Worm (Caenorhabditis elegans) whole organism, young adult: ENCODE measurements around the gene nhr-282.

Experiments used
- B0019.2 ChIP-seq: fragments of 200-800 bp; sonication (Bioruptor generic); conservative IDR thresholded peaks from 2 replicates; pipeline ENCODE4 v1.3.6; 2022; ENCODE audit warnings: missing genetic modification reagents, missing genetic modification characterization, missing compliant biosample characterization
- B0261.1 ChIP-seq: sonication (generic microtip); optimal IDR thresholded peaks from 2 replicates; lab custom pipeline; 2016; ENCODE audit warnings: mild to moderate bottlenecking, missing genetic modification characterization, moderate library complexity, missing compliant biosample characterization
- C06A6.2 ChIP-seq: fragments of 200-800 bp; sonication (Bioruptor generic); conservative IDR thresholded peaks from 2 replicates; pipeline ENCODE4 v1.3.6; 2022; ENCODE audit warnings: missing genetic modification characterization, missing compliant biosample characterization
- F37B4.10 ChIP-seq: fragments of 200-800 bp; sonication (Bioruptor generic); IDR thresholded peaks from 2 replicates; pipeline ENCODE4 v1.3.6; 2022; ENCODE audit warnings: missing genetic modification characterization, missing compliant biosample characterization
- F49E8.2 ChIP-seq: sonication (generic microtip); optimal IDR thresholded peaks from 3 replicates; lab custom pipeline; 2017; ENCODE audit warnings: missing genetic modification characterization, mild to moderate bottlenecking, missing compliant biosample characterization, antibody characterized with exemption, moderate library complexity; ENCODE audit not compliant: insufficient read depth
- F57C9.4 ChIP-seq: sonication (generic microtip); optimal IDR thresholded peaks from 2 replicates; lab custom pipeline; 2017; ENCODE audit warnings: mild to moderate bottlenecking, missing genetic modification characterization, missing compliant biosample characterization
- Y53F4B.3 ChIP-seq: fragments of 200-800 bp; sonication (Bioruptor generic); IDR thresholded peaks from 2 replicates; pipeline ENCODE4 v1.3.6; 2022; ENCODE audit warnings: missing genetic modification reagents, missing genetic modification characterization, missing compliant biosample characterization
- Y56A3A.18 ChIP-seq: fragments of 200-800 bp; sonication (Bioruptor generic); IDR thresholded peaks from 2 replicates; pipeline ENCODE4 v1.3.6; 2022; ENCODE audit warnings: missing genetic modification reagents, missing genetic modification characterization, missing compliant biosample characterization
- ZK185.1 ChIP-seq: sonication (generic microtip); optimal IDR thresholded peaks from 2 replicates; lab custom pipeline; 2016; ENCODE audit warnings: mild to moderate bottlenecking, missing genetic modification characterization, missing compliant biosample characterization; ENCODE audit not compliant: poor library complexity, severe bottlenecking
- aptf-2 ChIP-seq: fragments of 200-800 bp; sonication (Bioruptor generic); conservative IDR thresholded peaks from 2 replicates; pipeline ENCODE4 v1.3.6; 2022; ENCODE audit warnings: missing genetic modification reagents, missing genetic modification characterization, missing compliant biosample characterization
- aptf-3 ChIP-seq: fragments of 200-800 bp; sonication (Bioruptor generic); IDR thresholded peaks from 2 replicates; pipeline ENCODE4 v1.3.6; 2022; ENCODE audit warnings: missing genetic modification characterization, missing compliant biosample characterization
- atf-7 ChIP-seq: sonication (generic microtip); optimal IDR thresholded peaks from 2 replicates; lab custom pipeline; 2017; ENCODE audit warnings: mild to moderate bottlenecking, missing genetic modification characterization, missing compliant biosample characterization
- athp-1 ChIP-seq: sonication (generic microtip); optimal IDR thresholded peaks from 2 replicates; lab custom pipeline; 2017; ENCODE audit warnings: mild to moderate bottlenecking, missing genetic modification characterization, missing compliant biosample characterization
- attf-3 ChIP-seq: fragments of 200-800 bp; sonication (Bioruptor generic); conservative IDR thresholded peaks from 2 replicates; pipeline ENCODE4 v1.3.6; 2022; ENCODE audit warnings: missing genetic modification reagents, missing genetic modification characterization, missing compliant biosample characterization
- bed-1 ChIP-seq: fragments of 200-800 bp; sonication (Bioruptor generic); IDR thresholded peaks from 2 replicates; pipeline ENCODE4 v1.3.6; 2022; ENCODE audit warnings: missing genetic modification reagents, missing genetic modification characterization, missing compliant biosample characterization
- cebp-2 ChIP-seq: fragments of 200-800 bp; sonication (Bioruptor generic); IDR thresholded peaks from 2 replicates; pipeline ENCODE4 v1.3.6; 2022; ENCODE audit warnings: missing genetic modification characterization, missing compliant biosample characterization
- ceh-58 ChIP-seq: fragments of 200-800 bp; sonication (Bioruptor generic); IDR thresholded peaks from 2 replicates; pipeline ENCODE4 v1.3.6; 2022; ENCODE audit warnings: missing genetic modification characterization, missing compliant biosample characterization
- dpff-1 ChIP-seq: sonication (generic microtip); optimal IDR thresholded peaks from 2 replicates; lab custom pipeline; 2017; ENCODE audit warnings: mild to moderate bottlenecking, missing genetic modification characterization, missing compliant biosample characterization
- gei-17 ChIP-seq: fragments of 200-800 bp; sonication (Bioruptor generic); optimal IDR thresholded peaks from 2 replicates; lab custom pipeline; 2018; ENCODE audit warnings: mild to moderate bottlenecking, missing genetic modification characterization, missing compliant biosample characterization
- hrde-1 ChIP-seq: sonication (generic microtip); optimal IDR thresholded peaks from 2 replicates; lab custom pipeline; 2016; ENCODE audit warnings: missing genetic modification characterization, mild to moderate bottlenecking, missing compliant biosample characterization, moderate library complexity, missing genotype, missing genetic modification reagents, borderline replicate concordance
- hsf-1 ChIP-seq: fragments of 200-800 bp; sonication (Bioruptor generic); IDR thresholded peaks from 2 replicates; pipeline ENCODE4 v1.3.6; 2022; ENCODE audit warnings: missing genetic modification reagents, missing genetic modification characterization, missing compliant biosample characterization
- lin-35 ChIP-seq, 3 experiments: fragments of 150-350 bp in 2 of 3; sonication (generic microtip) in 1 of 3; optimal IDR thresholded peaks; 2 replicates each; lab custom pipeline; 2014 to 2018; ENCODE audit warnings: missing biosample characterization in 3 of 3, missing genetic modification characterization in 3 of 3, missing genetic modification reagents in 3 of 3
- lin-40 ChIP-seq: sonication (generic microtip); optimal IDR thresholded peaks from 2 replicates; lab custom pipeline; 2016; ENCODE audit warnings: missing genetic modification characterization, mild to moderate bottlenecking, missing compliant biosample characterization, missing genotype, missing genetic modification reagents
- lir-1 ChIP-seq: fragments of 200-800 bp; sonication (Bioruptor generic); conservative IDR thresholded peaks from 2 replicates; pipeline ENCODE4 v1.3.6; 2022; ENCODE audit warnings: missing genetic modification reagents, missing genetic modification characterization, missing compliant biosample characterization
- lsy-27 ChIP-seq: sonication (generic microtip); optimal IDR thresholded peaks from 2 replicates; lab custom pipeline; 2017; ENCODE audit warnings: missing genetic modification characterization, mild to moderate bottlenecking, missing compliant biosample characterization, antibody characterized with exemption, missing genotype, borderline replicate concordance; ENCODE audit not compliant: insufficient read depth
- madf-8 ChIP-seq: fragments of 200-800 bp; sonication (Bioruptor generic); conservative IDR thresholded peaks from 2 replicates; pipeline ENCODE4 v1.3.6; 2022; ENCODE audit warnings: missing genetic modification reagents, missing genetic modification characterization, missing compliant biosample characterization
- mel-28 ChIP-seq: sonication (generic microtip); optimal IDR thresholded peaks from 2 replicates; lab custom pipeline; 2016; ENCODE audit warnings: borderline replicate concordance, mild to moderate bottlenecking, missing genetic modification characterization, missing compliant biosample characterization
- mes-4 ChIP-seq: sonication (generic microtip); optimal IDR thresholded peaks from 2 replicates; lab custom pipeline; 2016; ENCODE audit warnings: missing genotype, missing genetic modification characterization, missing compliant biosample characterization
- nfya-1 ChIP-seq: sonication (generic microtip); optimal IDR thresholded peaks from 2 replicates; lab custom pipeline; 2017; ENCODE audit warnings: antibody characterized with exemption, missing compliant biosample characterization, missing genetic modification characterization, borderline replicate concordance; ENCODE audit not compliant: insufficient read depth
- nhr-27 ChIP-seq: fragments of 200-800 bp; sonication (Bioruptor generic); optimal IDR thresholded peaks from 2 replicates; lab custom pipeline; 2018; ENCODE audit warnings: mild to moderate bottlenecking, missing genetic modification characterization, moderate library complexity, missing compliant biosample characterization
- pha-4 ChIP-seq: fragments of 150-350 bp; sonication (generic microtip); optimal IDR thresholded peaks from 2 replicates; lab custom pipeline; 2014; ENCODE audit warnings: missing biosample characterization, missing genetic modification reagents, missing genetic modification characterization
- rpc-1 ChIP-seq, 2 experiments: fragments of 150-350 bp in 1 of 2; sonication (generic microtip) in 1 of 2; optimal IDR thresholded peaks; 2 replicates each; lab custom pipeline; 2014 to 2018; ENCODE audit warnings: missing biosample characterization in 1 of 2, missing genetic modification characterization in 1 of 2, missing genetic modification reagents in 1 of 2, missing genotype in 1 of 2
- snpc-1.3 ChIP-seq: sonication (generic microtip); optimal IDR thresholded peaks from 2 replicates; lab custom pipeline; 2017; ENCODE audit warnings: missing genetic modification characterization, mild to moderate bottlenecking, missing compliant biosample characterization, antibody characterized with exemption, moderate library complexity, missing genotype, missing genetic modification reagents; ENCODE audit not compliant: insufficient read depth
- tlf-1 ChIP-seq: fragments of 200-800 bp; sonication (Bioruptor generic); optimal IDR thresholded peaks from 2 replicates; lab custom pipeline; 2018; ENCODE audit warnings: mild to moderate bottlenecking, missing genetic modification characterization, missing compliant biosample characterization
- ztf-28 ChIP-seq: fragments of 200-800 bp; sonication (Bioruptor generic); IDR thresholded peaks from 2 replicates; pipeline ENCODE4 v1.3.6; 2022; ENCODE audit warnings: missing genetic modification reagents, missing genetic modification characterization, missing compliant biosample characterization

The nhr-282 gene

DNA sequence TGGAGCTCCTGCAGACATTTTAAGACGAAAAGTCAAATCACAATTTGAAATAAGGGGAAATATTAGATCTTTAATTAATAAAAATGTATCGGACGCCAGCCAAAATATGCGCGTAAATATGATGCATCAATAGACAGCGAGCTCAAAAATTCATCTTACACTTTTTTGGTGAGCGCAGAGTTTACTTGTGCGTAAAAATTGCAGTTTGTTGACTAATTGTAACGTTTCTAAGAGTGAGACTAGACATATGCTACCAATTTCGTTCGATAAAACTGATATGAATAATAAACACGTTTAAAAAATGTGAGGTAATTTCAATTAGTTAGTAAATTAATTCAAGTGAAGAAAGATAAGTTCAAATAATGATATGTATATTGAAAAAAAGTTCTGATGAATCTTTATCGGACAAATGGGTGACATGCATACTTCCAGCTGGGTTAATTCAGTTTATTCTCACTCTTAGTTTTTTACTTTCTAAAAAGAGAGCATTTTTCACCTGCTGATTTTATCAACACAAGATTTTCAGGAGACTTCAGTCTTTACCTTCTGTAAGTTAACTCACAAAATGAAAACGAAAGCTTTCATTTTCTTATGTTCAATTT is 32.9 kb upstream of the nhr-282 start, which contains the start of the genes nhr-285 and irld-52:
Gene nhr-285 (minus strand): TSS at position 101 of the 602 bp plus-strand sequence.
Gene irld-52 (plus strand): TSS at position 552 of the 602 bp plus-strand sequence.
- TF ChIP-seq tlf-1 (GFP tag; lab: Kevin White, UChicago) (no peak), B0019.2 (no peak), aptf-3 (GFP tag; lab: Robert Waterston, UW) (no peak), Y53F4B.3 (GFP tag; lab: Robert Waterston, UW) (no peak), ztf-28 (GFP tag; lab: Robert Waterston, UW) (no peak), mes-4 (no peak), hsf-1 (GFP tag; lab: Robert Waterston, UW) (no peak), hrde-1 (no peak), athp-1 (tag; lab: Kevin White, UChicago) (no peak), F49E8.2 (tag; lab: Kevin White, UChicago) (no peak), mel-28 (no peak), nhr-27 (no peak), aptf-2 (no peak), atf-7 (tag; lab: Kevin White, UChicago) (no peak), Y56A3A.18 (GFP tag; lab: Robert Waterston, UW) (no peak), snpc-1.3 (tag; lab: Kevin White, UChicago) (no peak)
- TF ChIP-seq, all 124 proteins: peak for 0

DNA sequence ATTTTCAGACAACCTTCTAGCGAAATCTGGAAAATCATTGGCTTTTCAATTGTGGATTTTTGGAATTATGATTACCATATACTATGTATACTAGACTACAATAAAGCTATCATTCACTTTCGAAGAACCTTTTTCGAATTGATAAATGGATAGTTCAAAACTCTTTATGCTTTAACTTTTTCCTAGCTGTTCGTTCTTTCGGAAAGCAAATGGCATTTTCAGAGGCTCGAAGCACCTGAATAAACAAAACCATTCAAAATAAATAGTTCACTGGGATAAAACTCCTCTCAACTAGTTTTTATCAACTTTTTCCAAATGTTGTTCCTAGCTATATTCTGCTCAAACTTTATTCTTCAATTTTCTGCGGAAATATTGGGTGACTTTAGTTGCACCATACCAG is 31.0 kb upstream of the nhr-282 start, which contains the start of gene T26E4.2:
Gene T26E4.2 (plus strand): TSS at position 301 of the 400 bp plus-strand sequence.
- TF ChIP-seq C06A6.2 (GFP tag; lab: Robert Waterston, UW): no peak
- no peak for TF ChIP-seq mel-28
- no peak for TF ChIP-seq lin-40 (tag; lab: Kevin White, UChicago)
- TF ChIP-seq lir-1 (GFP tag; lab: Robert Waterston, UW): no peak
- TF ChIP-seq aptf-3 (GFP tag; lab: Robert Waterston, UW): no peak
- no peak for TF ChIP-seq pha-4 (tag; lab: Kevin White, UChicago)
- TF ChIP-seq nfya-1 (tag; lab: Kevin White, UChicago): no peak
- TF ChIP-seq, all 124 proteins: peak for 0

DNA sequence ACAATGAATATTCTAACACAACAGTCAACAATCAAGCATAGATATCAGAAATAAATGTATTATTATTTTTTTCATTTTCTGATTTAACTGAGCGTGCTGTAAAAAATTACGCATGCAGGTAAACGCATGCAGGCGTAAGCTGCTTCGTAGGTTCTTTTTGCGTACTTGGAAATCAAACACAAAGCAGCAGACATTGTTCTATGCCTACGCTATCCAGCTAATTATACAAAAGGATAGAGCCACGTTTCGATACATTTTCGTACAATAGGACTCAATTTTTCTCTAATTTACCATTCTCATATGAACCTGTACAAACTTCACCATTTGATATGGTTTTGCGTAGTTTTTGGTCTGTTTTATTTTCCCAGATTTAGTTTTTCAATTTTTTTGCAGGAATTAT is 29.6 kb upstream of the nhr-282 start, which contains the start of gene T26E4.3:
Gene T26E4.3 (plus strand): TSS at position 301 of the 400 bp plus-strand sequence.
- TF ChIP-seq ZK185.1 (tag; lab: Kevin White, UChicago) (no peak), B0019.2 (no peak), F37B4.10 (GFP tag; lab: Robert Waterston, UW) (no peak), lsy-27 (tag; lab: Kevin White, UChicago) (no peak), bed-1 (no peak), lin-35 (GFP tag; optimal IDR thresholded peaks at IDR 0.05; lab: Kevin White, UChicago) (no peak), dpff-1 (no peak), ztf-28 (GFP tag; lab: Robert Waterston, UW) (no peak)

DNA sequence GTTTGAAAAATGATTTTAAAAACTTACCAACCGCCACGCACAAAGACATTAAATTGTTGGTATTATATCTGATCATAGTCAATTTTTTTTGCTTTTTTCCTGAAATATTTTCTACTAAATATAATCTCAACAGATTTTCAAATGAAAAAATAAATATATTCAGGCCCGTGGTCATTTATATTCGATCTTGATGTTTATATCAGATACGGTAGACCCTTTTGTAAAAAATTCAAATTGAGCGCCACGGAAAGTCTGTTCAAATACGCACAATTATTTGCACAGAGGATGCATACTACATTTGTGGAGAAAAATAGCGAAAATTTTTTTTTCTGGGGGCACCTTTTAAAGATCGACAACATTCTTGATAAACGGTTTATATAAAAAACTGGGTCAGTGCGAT is 19.7 kb upstream of the nhr-282 start, which contains the start of gene T26E4.4:
Gene T26E4.4 (minus strand): TSS at position 101 of the 400 bp plus-strand sequence.
- no peak for TF ChIP-seq ceh-58 (GFP tag; lab: Robert Waterston, UW)
- TF ChIP-seq gei-17 (GFP tag; lab: Kevin White, UChicago): no peak
- no peak for TF ChIP-seq cebp-2
- no peak for TF ChIP-seq madf-8 (GFP tag; lab: Robert Waterston, UW)
- no peak for TF ChIP-seq hsf-1 (GFP tag; lab: Robert Waterston, UW)
- no peak for TF ChIP-seq F57C9.4 (tag; lab: Kevin White, UChicago)
- no peak for TF ChIP-seq attf-3
- TF ChIP-seq nhr-27: no peak
- TF ChIP-seq B0261.1: no peak
- TF ChIP-seq rpc-1 (optimal IDR thresholded peaks at IDR 0.05; lab: Kevin White, UChicago): no peak
- no peak for TF ChIP-seq rpc-1 (tag; optimal IDR thresholded peaks at IDR 0.05; lab: Kevin White, UChicago)
- no peak for TF ChIP-seq mes-4
- TF ChIP-seq hrde-1: no peak
